Fruit fly (Drosophila melanogaster) whole organism, embryonic: ENCODE results near the gene Crtc.

Experiments used
- Ada2b ChIP-seq: fragments of 200-800 bp; sonication (Bioruptor generic); IDR thresholded peaks from 2 replicates; pipeline ENCODE4 v1.3.6; 2022; ENCODE audit warnings: missing biosample characterization, missing genetic modification characterization
- Adf1 ChIP-seq: fragments of 200-800 bp; sonication (Bioruptor generic); IDR thresholded peaks from 2 replicates; pipeline ENCODE4 v1.3.6; 2022; ENCODE audit warnings: missing biosample characterization, missing genetic modification characterization
- Bteb2 ChIP-seq: fragments of 200-800 bp; sonication (Bioruptor generic); optimal IDR thresholded peaks from 2 replicates; lab custom pipeline; 2016; ENCODE audit warnings: missing biosample characterization, missing genetic modification characterization
- CG11093 ChIP-seq: fragments of 200-800 bp; sonication (Bioruptor generic); IDR thresholded peaks from 3 replicates; pipeline ENCODE4 v1.3.6; 2022; ENCODE audit warnings: missing biosample characterization, missing genetic modification characterization
- CG13296 ChIP-seq: fragments of 200-800 bp; sonication (Bioruptor generic); optimal IDR thresholded peaks from 3 replicates; lab custom pipeline; 2018; ENCODE audit warnings: missing biosample characterization, mild to moderate bottlenecking, missing genetic modification characterization
- CG1602 ChIP-seq: fragments of 200-800 bp; sonication (Bioruptor generic); optimal IDR thresholded peaks from 3 replicates; lab custom pipeline; 2016; ENCODE audit warnings: missing biosample characterization, missing genetic modification characterization
- CG16863 ChIP-seq: fragments of 200-800 bp; sonication (Bioruptor generic); optimal IDR thresholded peaks from 3 replicates; lab custom pipeline; 2016; ENCODE audit warnings: missing biosample characterization, missing genetic modification characterization
- CG3281 ChIP-seq: fragments of 200-800 bp; sonication (Bioruptor generic); optimal IDR thresholded peaks from 3 replicates; lab custom pipeline; 2017; ENCODE audit warnings: missing biosample characterization, mild to moderate bottlenecking, missing genetic modification characterization
- CG3838 ChIP-seq: fragments of 200-800 bp; sonication (Bioruptor generic); optimal IDR thresholded peaks from 3 replicates; lab custom pipeline; 2016; ENCODE audit warnings: missing biosample characterization, missing genetic modification characterization
- CG5953 ChIP-seq: fragments of 200-800 bp; sonication (Bioruptor generic); IDR thresholded peaks from 2 replicates; pipeline ENCODE4 v1.3.6; 2022; ENCODE audit warnings: missing biosample characterization, missing genetic modification characterization
- CG6654 ChIP-seq: fragments of 200-800 bp; sonication (Bioruptor generic); optimal IDR thresholded peaks from 2 replicates; lab custom pipeline; 2017; ENCODE audit warnings: missing biosample characterization, mild to moderate bottlenecking, missing genetic modification characterization
- CG6854 ChIP-seq: fragments of 200-800 bp; sonication (Bioruptor generic); optimal IDR thresholded peaks from 3 replicates; lab custom pipeline; 2017; ENCODE audit warnings: missing biosample characterization, mild to moderate bottlenecking, missing genetic modification characterization
- CG8290 ChIP-seq, 3 experiments: fragments of 200-800 bp; sonication (Bioruptor generic); optimal IDR thresholded peaks; 2 replicates each; lab custom pipeline; 2016 to 2019; ENCODE audit warnings: missing biosample characterization in 3 of 3, missing genetic modification characterization in 3 of 3, mild to moderate bottlenecking in 2 of 3, moderate library complexity in 1 of 3
- CoRest ChIP-seq: fragments of 200-800 bp; sonication (Bioruptor generic); optimal IDR thresholded peaks from 3 replicates; lab custom pipeline; 2018; ENCODE audit warnings: missing biosample characterization, mild to moderate bottlenecking, missing genetic modification characterization, moderate library complexity
- D19B ChIP-seq: fragments of 200-800 bp; sonication (Bioruptor generic); optimal IDR thresholded peaks from 2 replicates; lab custom pipeline; 2017; ENCODE audit warnings: missing biosample characterization, mild to moderate bottlenecking, missing genetic modification characterization
- Dll ChIP-seq: fragments of 200-800 bp; sonication (Bioruptor generic); IDR thresholded peaks from 4 replicates; pipeline ENCODE4 v1.3.6; 2022; ENCODE audit warnings: missing biosample characterization, missing genetic modification characterization; ENCODE audit not compliant: partially characterized antibody
- Eip74EF ChIP-seq, 2 experiments: fragments of 200-800 bp in 1 of 2; fragments of >200 bp in 1 of 2; sonication (Bioruptor generic) in 1 of 2; optimal IDR thresholded peaks; 2 replicates each; lab custom pipeline; 2017 to 2019; ENCODE audit warnings: missing biosample characterization in 2 of 2, missing genetic modification characterization in 2 of 2, mild to moderate bottlenecking in 1 of 2, moderate library complexity in 1 of 2
- Fer3 ChIP-seq: fragments of 200-800 bp; sonication (Bioruptor generic); optimal IDR thresholded peaks from 2 replicates; lab custom pipeline; 2018; ENCODE audit warnings: missing biosample characterization, mild to moderate bottlenecking, missing genetic modification characterization, moderate library complexity
- GATAe ChIP-seq: fragments of 200-800 bp; sonication (Bioruptor generic); conservative IDR thresholded peaks from 2 replicates; pipeline ENCODE4 v1.3.6; 2022; ENCODE audit warnings: missing biosample characterization, missing genetic modification characterization
- HmgD ChIP-seq: fragments of 200-800 bp; sonication (Bioruptor generic); optimal IDR thresholded peaks from 3 replicates; lab custom pipeline; 2016; ENCODE audit warnings: missing biosample characterization, missing genetic modification characterization
- Hmr ChIP-seq: fragments of 200-800 bp; sonication (Bioruptor generic); optimal IDR thresholded peaks from 3 replicates; lab custom pipeline; 2017; ENCODE audit warnings: mild to moderate bottlenecking, missing biosample characterization, missing genetic modification reagents, missing genetic modification characterization
- MBD-R2 ChIP-seq: fragments of 200-800 bp; sonication (Bioruptor generic); IDR thresholded peaks from 2 replicates; pipeline ENCODE4 v1.3.6; 2022; ENCODE audit warnings: missing biosample characterization, missing genetic modification characterization
- MESR4 ChIP-seq: fragments of 200-800 bp; sonication (Bioruptor generic); optimal IDR thresholded peaks from 2 replicates; lab custom pipeline; 2018; ENCODE audit warnings: missing biosample characterization, mild to moderate bottlenecking, missing genetic modification characterization, moderate library complexity
- Mes4 ChIP-seq: fragments of 200-800 bp; sonication (Bioruptor generic); optimal IDR thresholded peaks from 2 replicates; lab custom pipeline; 2016; ENCODE audit warnings: missing biosample characterization, missing genetic modification characterization
- Pdp1 ChIP-seq, 2 experiments: fragments of 200-800 bp; sonication (Bioruptor generic); optimal IDR thresholded peaks; 3 replicates each; lab custom pipeline; 2016; ENCODE audit warnings: missing biosample characterization in 2 of 2, missing genetic modification characterization in 2 of 2, mild to moderate bottlenecking in 1 of 2, moderate library complexity in 1 of 2
- Ptx1 ChIP-seq: fragments of 200-800 bp; sonication (Bioruptor generic); IDR thresholded peaks from 2 replicates; pipeline ENCODE4 v1.3.6; 2022; ENCODE audit warnings: missing biosample characterization, missing genetic modification characterization
- Rfx ChIP-seq: fragments of 200-800 bp; sonication (Bioruptor generic); IDR thresholded peaks from 2 replicates; pipeline ENCODE4 v1.3.6; 2022; ENCODE audit warnings: missing biosample characterization, missing genetic modification characterization
- Side ChIP-seq: fragments of 200-800 bp; sonication (Bioruptor generic); optimal IDR thresholded peaks from 2 replicates; lab custom pipeline; 2016; ENCODE audit warnings: missing biosample characterization, missing genetic modification characterization
- Sox100B ChIP-seq: fragments of 200-800 bp; sonication (Bioruptor generic); optimal IDR thresholded peaks from 3 replicates; lab custom pipeline; 2018; ENCODE audit warnings: missing biosample characterization, mild to moderate bottlenecking, missing genetic modification characterization
- Sry-β ChIP-seq: fragments of 200-800 bp; sonication (Bioruptor generic); optimal IDR thresholded peaks from 2 replicates; lab custom pipeline; 2018; ENCODE audit warnings: missing biosample characterization, mild to moderate bottlenecking, missing genetic modification characterization, moderate library complexity
- abd-A ChIP-seq: fragments of 200-800 bp; sonication (Bioruptor generic); optimal IDR thresholded peaks from 3 replicates; lab custom pipeline; 2019; ENCODE audit warnings: missing biosample characterization, mild to moderate bottlenecking, missing genetic modification characterization, moderate library complexity
- ato ChIP-seq: fragments of 200-800 bp; sonication (Bioruptor generic); IDR thresholded peaks from 2 replicates; pipeline ENCODE4 v1.3.6; 2022; ENCODE audit warnings: missing biosample characterization, missing genetic modification characterization; ENCODE audit not compliant: partially characterized antibody
- btn ChIP-seq: fragments of 200-800 bp; sonication (Bioruptor generic); optimal IDR thresholded peaks from 2 replicates; lab custom pipeline; 2016; ENCODE audit warnings: missing biosample characterization, missing genetic modification characterization
- chinmo ChIP-seq: fragments of 200-800 bp; sonication (Bioruptor generic); IDR thresholded peaks from 4 replicates; pipeline ENCODE4 v1.3.6; 2022; ENCODE audit warnings: missing biosample characterization, missing genetic modification characterization; ENCODE audit not compliant: partially characterized antibody
- chm ChIP-seq: fragments of 200-800 bp; sonication (Bioruptor generic); IDR thresholded peaks from 2 replicates; pipeline ENCODE4 v1.3.6; 2022; ENCODE audit warnings: missing biosample characterization, missing genetic modification characterization
- dan ChIP-seq: fragments of 200-800 bp; sonication (Bioruptor generic); IDR thresholded peaks from 2 replicates; pipeline ENCODE4 v1.3.6; 2022; ENCODE audit warnings: missing biosample characterization, missing genetic modification characterization
- dati ChIP-seq: fragments of 200-800 bp; sonication (Bioruptor generic); IDR thresholded peaks from 2 replicates; pipeline ENCODE4 v1.3.6; 2022; ENCODE audit warnings: missing biosample characterization, missing genetic modification characterization
- dm ChIP-seq: fragments of 200-800 bp; sonication (Bioruptor generic); optimal IDR thresholded peaks from 3 replicates; lab custom pipeline; 2016; ENCODE audit warnings: missing biosample characterization, missing genetic modification characterization
- eyg ChIP-seq: fragments of 200-800 bp; sonication (Bioruptor generic); optimal IDR thresholded peaks from 3 replicates; lab custom pipeline; 2016; ENCODE audit warnings: missing biosample characterization, missing genetic modification characterization
- gcm ChIP-seq: fragments of 200-800 bp; sonication (Bioruptor generic); optimal IDR thresholded peaks from 2 replicates; lab custom pipeline; 2019; ENCODE audit warnings: missing biosample characterization, mild to moderate bottlenecking, missing genetic modification characterization, moderate library complexity
- hkb ChIP-seq, 2 experiments: fragments of 200-800 bp in 1 of 2; fragments of >200 bp in 1 of 2; sonication (Bioruptor generic) in 1 of 2; IDR thresholded peaks in 1 of 2; optimal IDR thresholded peaks in 1 of 2; 2 replicates each; pipeline versions ENCODE4 v1.3.6 to Lab custom; 2017 to 2022; ENCODE audit warnings: missing biosample characterization in 1 of 2, missing genetic modification characterization in 1 of 2
- kay ChIP-seq: fragments of 200-800 bp; sonication (Bioruptor generic); optimal IDR thresholded peaks from 2 replicates; lab custom pipeline; 2016; ENCODE audit warnings: missing biosample characterization, missing genetic modification characterization
- ken ChIP-seq: fragments of 200-800 bp; sonication (Bioruptor generic); IDR thresholded peaks from 3 replicates; pipeline ENCODE4 v1.3.6; 2022; ENCODE audit warnings: missing biosample characterization, missing genetic modification characterization
- klu ChIP-seq: fragments of 200-800 bp; sonication (Bioruptor generic); IDR thresholded peaks from 2 replicates; pipeline ENCODE4 v1.3.6; 2022; ENCODE audit warnings: missing biosample characterization, missing genetic modification characterization
- lab ChIP-seq: fragments of 200-800 bp; sonication (Bioruptor generic); optimal IDR thresholded peaks from 3 replicates; lab custom pipeline; 2017; ENCODE audit warnings: missing biosample characterization, missing genetic modification characterization, mild to moderate bottlenecking, moderate library complexity, missing genetic modification reagents
- lbe ChIP-seq: fragments of 200-800 bp; sonication (Bioruptor generic); optimal IDR thresholded peaks from 2 replicates; lab custom pipeline; 2016; ENCODE audit warnings: missing biosample characterization, mild to moderate bottlenecking, missing genetic modification characterization
- run ChIP-seq: fragments of 200-800 bp; sonication (Bioruptor generic); optimal IDR thresholded peaks from 3 replicates; lab custom pipeline; 2018; ENCODE audit warnings: missing biosample characterization, mild to moderate bottlenecking, missing genetic modification characterization
- tll ChIP-seq, 2 experiments: fragments of 200-800 bp in 1 of 2; fragments of >200 bp in 1 of 2; sonication (Bioruptor generic) in 1 of 2; optimal IDR thresholded peaks; 2 replicates each; lab custom pipeline; 2017 to 2019; ENCODE audit warnings: missing biosample characterization in 2 of 2, missing genetic modification characterization in 2 of 2, mild to moderate bottlenecking in 1 of 2, moderate library complexity in 1 of 2
- vfl ChIP-seq: fragments of 200-800 bp; sonication (Bioruptor generic); optimal IDR thresholded peaks from 2 replicates; lab custom pipeline; 2016; ENCODE audit warnings: missing biosample characterization, missing genetic modification characterization
- zfh2 ChIP-seq: fragments of 200-800 bp; sonication (Bioruptor generic); optimal IDR thresholded peaks from 2 replicates; lab custom pipeline; 2016; ENCODE audit warnings: missing biosample characterization, missing genetic modification characterization

The Crtc gene

DNA sequence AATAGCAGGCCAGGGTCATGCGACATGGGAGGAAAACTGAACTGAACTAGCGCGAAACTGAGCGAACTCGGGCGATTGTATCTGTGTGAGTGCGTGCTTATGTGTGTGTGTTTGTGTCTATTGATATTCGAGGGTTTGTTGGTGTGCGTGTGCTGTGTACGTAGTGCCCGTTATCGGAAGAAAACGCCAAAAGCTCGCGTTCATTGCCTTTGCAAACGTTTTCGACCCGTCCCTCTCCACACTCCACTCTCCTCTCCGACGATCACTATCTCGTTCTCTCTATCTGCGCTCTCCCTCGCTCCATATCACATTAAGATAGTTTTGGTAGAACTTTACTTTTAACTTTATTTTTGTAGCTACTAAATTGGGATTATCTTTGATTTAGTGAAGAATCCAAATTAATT, 52.2 kb downstream of the Crtc start (continued):
- TF ChIP-seq btn (GFP tag; lab: Kevin White, UChicago), result no peak
- no peak for TF ChIP-seq klu
- no peak for TF ChIP-seq dan
- no peak for TF ChIP-seq HmgD (GFP tag; lab: Kevin White, UChicago)
- TF ChIP-seq run, result no peak
- TF ChIP-seq Rfx (GFP tag; lab: Robert Waterston, UW), result peak; percentile 17; the same call in 1 of the 2 replicates
- TF ChIP-seq CG6654, result no peak
- TF ChIP-seq kay, result no peak
- no peak for TF ChIP-seq tll (GFP tag; optimal IDR thresholded peaks at IDR 0.05; lab: Kevin White, UChicago)
- TF ChIP-seq Pdp1 (GFP tag; optimal IDR thresholded peaks at IDR 0.05; lab: Kevin White, UChicago), result no peak
- TF ChIP-seq ato (GFP tag; lab: Robert Waterston, UW), result no peak
- TF ChIP-seq CG16863 (GFP tag; lab: Kevin White, UChicago), result no peak
- peak; percentile 99 for TF ChIP-seq chinmo (GFP tag; lab: Robert Waterston, UW)
- TF ChIP-seq dati (GFP tag; lab: Robert Waterston, UW), result no peak
- no peak for TF ChIP-seq CoRest (tag; lab: Kevin White, UChicago)
- no peak for TF ChIP-seq D19B (GFP tag; lab: Kevin White, UChicago)
- no peak for TF ChIP-seq dm (GFP tag; lab: Kevin White, UChicago)
- no peak for TF ChIP-seq Ptx1 (GFP tag; lab: Robert Waterston, UW)
- TF ChIP-seq GATAe (GFP tag; lab: Robert Waterston, UW), result peak; percentile 69
- TF ChIP-seq ken (GFP tag; lab: Robert Waterston, UW), result no peak
- no peak for TF ChIP-seq hkb (optimal IDR thresholded peaks at IDR 0.05; lab: Kevin White, UChicago)
- TF ChIP-seq hkb (GFP tag; IDR thresholded peaks at IDR 0.05; lab: Robert Waterston, UW), result peak; percentile 27; the same call in 1 of the 2 replicates
- peak; percentile 42; the same call in 1 of the 2 replicates for TF ChIP-seq chm (GFP tag; lab: Robert Waterston, UW)
- no peak for TF ChIP-seq MESR4 (GFP tag; lab: Kevin White, UChicago)
- peak; percentile 22; the same call in 1 of the 2 replicates for TF ChIP-seq MBD-R2
- no peak for TF ChIP-seq Sox100B
- no peak for TF ChIP-seq CG3838
- no peak for TF ChIP-seq eyg (GFP tag; lab: Kevin White, UChicago)
- no peak for TF ChIP-seq Mes4
- no peak for TF ChIP-seq CG8290 (GFP tag; optimal IDR thresholded peaks at IDR 0.05; lab: Kevin White, UChicago)
- peak in 1 of 2 experiments; percentile 60 for TF ChIP-seq CG8290 (tag; optimal IDR thresholded peaks at IDR 0.05; lab: Kevin White, UChicago)
- TF ChIP-seq CG3281, result no peak
- TF ChIP-seq CG6854 (GFP tag; lab: Kevin White, UChicago), result no peak
- no peak for TF ChIP-seq CG5953 (GFP tag; lab: Robert Waterston, UW)
- no peak for TF ChIP-seq Bteb2 (GFP tag; lab: Kevin White, UChicago)
- no peak for TF ChIP-seq Sry-β
- TF ChIP-seq Adf1 (GFP tag; lab: Robert Waterston, UW), result peak; percentile 68
- TF ChIP-seq CG1602 (GFP tag; lab: Kevin White, UChicago), result no peak
- peak; percentile 26 for TF ChIP-seq lab
- TF ChIP-seq Ada2b (GFP tag; lab: Robert Waterston, UW), result no peak
- TF ChIP-seq CG13296 (GFP tag; lab: Kevin White, UChicago), result peak; percentile 58
- no peak for TF ChIP-seq Fer3 (tag; lab: Kevin White, UChicago)
- TF ChIP-seq gcm, result no peak
- TF ChIP-seq lbe (GFP tag; lab: Kevin White, UChicago), result no peak
- TF ChIP-seq Dll, result no peak
- no peak for TF ChIP-seq zfh2 (GFP tag; lab: Kevin White, UChicago)
- peak; percentile 43 for TF ChIP-seq Hmr
- peak; percentile 26 for TF ChIP-seq abd-A
- no peak for TF ChIP-seq vfl (GFP tag; lab: Kevin White, UChicago)
- TF ChIP-seq Eip74EF (GFP tag; optimal IDR thresholded peaks at IDR 0.05; lab: Kevin White, UChicago), result peak in 1 of 2 experiments; percentile 81
- no peak for TF ChIP-seq Side (GFP tag; lab: Kevin White, UChicago)
- no peak for TF ChIP-seq CG11093 (GFP tag; lab: Robert Waterston, UW)
